Fruit fly (Drosophila melanogaster): ENCODE results near the gene CG17328.

The CG17328 gene

dm6 chr2L:16285692-16286359, 13.9 kb upstream of the CG17328 start (continued):
- TF ChIP-seq CoRest (tag; optimal IDR thresholded peaks at IDR 0.05): peak; percentile 91
- TF ChIP-seq fd3F (GFP tag; optimal IDR thresholded peaks at IDR 0.05): peak; percentile 86
- TF ChIP-seq CG3838 (GFP tag; optimal IDR thresholded peaks at IDR 0.05): peak; percentile 75
- no peak for TF ChIP-seq dati (GFP tag; IDR thresholded peaks at IDR 0.05)
- no peak for TF ChIP-seq CG32532 (GFP tag; IDR thresholded peaks at IDR 0.05)
- peak; percentile 81 for TF ChIP-seq CG9876 (GFP tag; optimal IDR thresholded peaks at IDR 0.05)
- TF ChIP-seq CG8924 (tag; optimal IDR thresholded peaks at IDR 0.05): peak; percentile 84
- TF ChIP-seq hkb (optimal IDR thresholded peaks at IDR 0.05): no peak
- no peak for TF ChIP-seq hkb (GFP tag; IDR thresholded peaks at IDR 0.05)
- peak; percentile 77 for TF ChIP-seq CG15011 (GFP tag; optimal IDR thresholded peaks at IDR 0.05)
- TF ChIP-seq E2f2 (GFP tag; IDR thresholded peaks at IDR 0.05): no peak
- no peak for TF ChIP-seq CG2889 (GFP tag; IDR thresholded peaks at IDR 0.05)
- no peak for TF ChIP-seq CG4328 (GFP tag; optimal IDR thresholded peaks at IDR 0.05)
- no peak for TF ChIP-seq mld (GFP tag; IDR thresholded peaks at IDR 0.05; ENCODE audit: partially characterized antibody)
- TF ChIP-seq CG3281 (GFP tag; optimal IDR thresholded peaks at IDR 0.05): peak; percentile 87
- no peak for TF ChIP-seq CG14441 (GFP tag; IDR thresholded peaks at IDR 0.05)
- no peak for TF ChIP-seq sr (GFP tag; IDR thresholded peaks at IDR 0.05)
- TF ChIP-seq CG1832 (GFP tag; optimal IDR thresholded peaks at IDR 0.05): peak; percentile 66
- no peak for TF ChIP-seq zfh1 (GFP tag; IDR thresholded peaks at IDR 0.05)
- peak; percentile 58 for TF ChIP-seq Fer2 (tag; optimal IDR thresholded peaks at IDR 0.05)
- TF ChIP-seq vvl (GFP tag; IDR thresholded peaks at IDR 0.05): no peak
- TF ChIP-seq tap (tag; optimal IDR thresholded peaks at IDR 0.05): peak; percentile 91
- TF ChIP-seq Poxn (GFP tag; IDR thresholded peaks at IDR 0.05): no peak
- TF ChIP-seq ase (GFP tag; IDR thresholded peaks at IDR 0.05): no peak
- TF ChIP-seq Dp (GFP tag; optimal IDR thresholded peaks at IDR 0.05): no peak
- peak; percentile 73 for TF ChIP-seq CG11398 (GFP tag; optimal IDR thresholded peaks at IDR 0.05)
- TF ChIP-seq CG31388 (GFP tag; optimal IDR thresholded peaks at IDR 0.05): peak; percentile 55
- peak; percentile 33 for TF ChIP-seq CG6683 (GFP tag; optimal IDR thresholded peaks at IDR 0.05)
- peak; percentile 77 for TF ChIP-seq CG2202 (tag; optimal IDR thresholded peaks at IDR 0.05)
- peak; percentile 83 for TF ChIP-seq kay (GFP tag; optimal IDR thresholded peaks at IDR 0.05)
- no peak for TF ChIP-seq usp (GFP tag; optimal IDR thresholded peaks at IDR 0.05)
- peak; percentile 86 to 97 for TF ChIP-seq Pdp1 (GFP tag; optimal IDR thresholded peaks at IDR 0.05)
- peak; percentile 83 for TF ChIP-seq Antp (GFP tag; optimal IDR thresholded peaks at IDR 0.05)
- TF ChIP-seq CG13624 (GFP tag; optimal IDR thresholded peaks at IDR 0.05): peak; percentile 86
- TF ChIP-seq Awh (GFP tag; IDR thresholded peaks at IDR 0.05): no peak
- peak; percentile 92 for TF ChIP-seq CG12769 (tag; optimal IDR thresholded peaks at IDR 0.05)
- TF ChIP-seq CG3065 (GFP tag; optimal IDR thresholded peaks at IDR 0.05): peak; percentile 76
- TF ChIP-seq CG10979 (tag; optimal IDR thresholded peaks at IDR 0.05): peak; percentile 90
- TF ChIP-seq CrebB (tag; optimal IDR thresholded peaks at IDR 0.05): peak; percentile 73
- peak; percentile 65 to 92 for TF ChIP-seq crp (GFP tag; optimal IDR thresholded peaks at IDR 0.05)
- peak; percentile 93 for TF ChIP-seq CG7786 (GFP tag; optimal IDR thresholded peaks at IDR 0.05)
- TF ChIP-seq CG15601 (tag; optimal IDR thresholded peaks at IDR 0.05): peak; percentile 75
- TF ChIP-seq MESR4 (GFP tag; optimal IDR thresholded peaks at IDR 0.05): peak; percentile 28
- peak; percentile 38 for TF ChIP-seq da (GFP tag; optimal IDR thresholded peaks at IDR 0.05)
- peak; percentile 80 to 86 for TF ChIP-seq dpn (GFP tag; optimal IDR thresholded peaks at IDR 0.05)
- peak; percentile 57 for TF ChIP-seq CG13296 (GFP tag; optimal IDR thresholded peaks at IDR 0.05)
- TF ChIP-seq knrl (GFP tag; IDR thresholded peaks at IDR 0.05; ENCODE audit: partially characterized antibody): no peak
- no peak for TF ChIP-seq chm (GFP tag; IDR thresholded peaks at IDR 0.05)
- TF ChIP-seq NK7.1 (GFP tag; optimal IDR thresholded peaks at IDR 0.05): peak; percentile 50
- TF ChIP-seq CG11247 (GFP tag; IDR thresholded peaks at IDR 0.05): no peak
- no peak for TF ChIP-seq Dbx (GFP tag; IDR thresholded peaks at IDR 0.05)

Data from whole organism, embryonic.